Fruit fly (Drosophila melanogaster): Measurements from ENCODE around the gene CG15715.
A peak's percentile ranks its signal among the peaks of the same experiment; 100 is the strongest.

The CG15715 gene

dm6 chr3L:15826985-15827635 is 10.2 kb downstream of the CG15715 start:
- TF ChIP-seq CG10348 (GFP tag; IDR thresholded peaks at IDR 0.05) (no peak), CG12605 (GFP tag; IDR thresholded peaks at IDR 0.05) (peak; percentile 60; the same call in 1 of the 2 replicates), gl (tag; optimal IDR thresholded peaks at IDR 0.05) (peak; percentile 34), CG9948 (tag; optimal IDR thresholded peaks at IDR 0.05) (peak; percentile 87), EcR (GFP tag; optimal IDR thresholded peaks at IDR 0.05) (no peak), D1 (tag; optimal IDR thresholded peaks at IDR 0.05) (peak; percentile 95), CG17806 (tag; optimal IDR thresholded peaks at IDR 0.05) (peak; percentile 88), Pif1A (GFP tag; optimal IDR thresholded peaks at IDR 0.05) (peak; percentile 90), CG15710 (tag; optimal IDR thresholded peaks at IDR 0.05) (peak; percentile 92), CG8159 (tag; optimal IDR thresholded peaks at IDR 0.05) (peak; percentile 100), CG34367 (tag; optimal IDR thresholded peaks at IDR 0.05) (peak; percentile 82), Ets98B (GFP tag; IDR thresholded peaks at IDR 0.05) (peak; percentile 73), CG4496 (GFP tag; IDR thresholded peaks at IDR 0.05) (peak; percentile 75), CG32121 (GFP tag; IDR thresholded peaks at IDR 0.05) (peak; percentile 73), fd96Ca (GFP tag; IDR thresholded peaks at IDR 0.05) (no peak), Snoo (tag; optimal IDR thresholded peaks at IDR 0.05) (peak; percentile 88), Pif1B (GFP tag; optimal IDR thresholded peaks at IDR 0.05) (peak; percentile 87), CG13204 (GFP tag; optimal IDR thresholded peaks at IDR 0.05) (no peak), CG8301 (tag; optimal IDR thresholded peaks at IDR 0.05) (peak; percentile 86), CG14655 (GFP tag; optimal IDR thresholded peaks at IDR 0.05) (no peak), rn (GFP tag; IDR thresholded peaks at IDR 0.05) (no peak)

dm6 chr3L:15826347-15826984 is 10.8 kb downstream of the CG15715 start, which contains the start of the genes DCP2 and dbo:
Gene DCP2 (minus strand): TSS chr3L:15826423.
Gene dbo (plus strand): TSS chr3L:15826888.
- TF ChIP-seq D1 (tag; optimal IDR thresholded peaks at IDR 0.05) (no peak), CG34367 (tag; optimal IDR thresholded peaks at IDR 0.05) (no peak), CG4496 (GFP tag; IDR thresholded peaks at IDR 0.05) (peak; percentile 80), CG14655 (GFP tag; optimal IDR thresholded peaks at IDR 0.05) (peak; percentile 62), Snoo (tag; optimal IDR thresholded peaks at IDR 0.05) (peak; percentile 40), rn (GFP tag; IDR thresholded peaks at IDR 0.05) (peak; percentile 42; the same call in 1 of the 2 replicates), Pif1A (GFP tag; optimal IDR thresholded peaks at IDR 0.05) (peak; percentile 21), CG17806 (tag; optimal IDR thresholded peaks at IDR 0.05) (peak; percentile 22), CG15710 (tag; optimal IDR thresholded peaks at IDR 0.05) (peak; percentile 56), CG32121 (GFP tag; IDR thresholded peaks at IDR 0.05) (peak; percentile 65), CG8301 (tag; optimal IDR thresholded peaks at IDR 0.05) (peak; percentile 49), gl (tag; optimal IDR thresholded peaks at IDR 0.05) (no peak), CG12605 (GFP tag; IDR thresholded peaks at IDR 0.05) (peak; percentile 63), CG9948 (tag; optimal IDR thresholded peaks at IDR 0.05) (peak; percentile 49), CG13204 (GFP tag; optimal IDR thresholded peaks at IDR 0.05) (no peak), Ets98B (GFP tag; IDR thresholded peaks at IDR 0.05) (peak; percentile 69)

DNA sequence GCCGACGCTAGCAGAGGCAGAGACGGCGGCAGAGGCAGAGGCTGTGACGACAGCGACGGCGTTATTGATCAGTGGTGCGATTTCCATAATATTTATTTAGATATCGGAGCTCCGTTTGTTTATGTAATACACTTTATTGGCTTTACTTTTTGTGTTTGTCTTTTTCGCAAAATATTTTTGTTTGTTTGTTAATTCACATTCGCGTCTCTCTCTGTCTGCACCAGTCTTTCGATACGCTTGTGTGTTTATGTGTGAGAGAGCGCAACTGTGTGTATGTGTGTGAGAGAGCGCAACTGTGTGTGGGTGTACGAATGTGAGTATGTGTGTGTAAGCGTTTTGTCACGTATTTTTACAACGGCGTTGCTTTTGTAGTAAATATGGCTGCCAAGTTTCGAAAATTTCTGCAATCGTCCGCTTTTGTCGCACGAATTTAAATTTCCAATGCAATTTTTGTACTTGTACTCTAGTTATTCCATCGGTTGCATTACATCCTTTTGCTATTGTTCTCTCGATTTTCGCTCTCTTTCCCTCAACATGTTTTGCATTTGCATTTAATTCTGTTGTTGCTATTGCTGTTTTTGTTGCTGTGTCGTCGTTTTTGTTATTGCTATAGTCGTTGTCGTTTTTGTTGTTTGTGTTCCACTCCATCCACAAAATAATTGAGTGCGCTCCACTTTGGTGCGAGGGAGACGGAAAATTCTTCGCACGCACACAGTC is 11.6 kb downstream of the CG15715 start:
- TF ChIP-seq CG15710 (tag; optimal IDR thresholded peaks at IDR 0.05) (no peak), CG12605 (GFP tag; IDR thresholded peaks at IDR 0.05) (peak; percentile 74), CG34367 (tag; optimal IDR thresholded peaks at IDR 0.05) (no peak), D1 (tag; optimal IDR thresholded peaks at IDR 0.05) (no peak), Snoo (tag; optimal IDR thresholded peaks at IDR 0.05) (peak; percentile 45), CG32121 (GFP tag; IDR thresholded peaks at IDR 0.05) (peak; percentile 78), CG10348 (GFP tag; IDR thresholded peaks at IDR 0.05) (no peak), CG13204 (GFP tag; optimal IDR thresholded peaks at IDR 0.05) (no peak), Ets98B (GFP tag; IDR thresholded peaks at IDR 0.05) (peak; percentile 77), fd96Ca (GFP tag; IDR thresholded peaks at IDR 0.05) (peak; percentile 17; the same call in 1 of the 3 replicates), EcR (GFP tag; optimal IDR thresholded peaks at IDR 0.05) (peak; percentile 55), CG8301 (tag; optimal IDR thresholded peaks at IDR 0.05) (no peak), CG4496 (GFP tag; IDR thresholded peaks at IDR 0.05) (peak; percentile 62; the same call in 2 of the 3 replicates), Pif1B (GFP tag; optimal IDR thresholded peaks at IDR 0.05) (peak; percentile 38), CG8159 (tag; optimal IDR thresholded peaks at IDR 0.05) (peak; percentile 12), CG14655 (GFP tag; optimal IDR thresholded peaks at IDR 0.05) (peak; percentile 14), Pif1A (GFP tag; optimal IDR thresholded peaks at IDR 0.05) (peak; percentile 62)

dm6 chr3L:15824537-15824936 is 12.7 kb downstream of the CG15715 start:
- no peak for TF ChIP-seq CG8159 (tag; optimal IDR thresholded peaks at IDR 0.05)
- no peak for TF ChIP-seq CG17806 (tag; optimal IDR thresholded peaks at IDR 0.05)
- peak; percentile 77 for TF ChIP-seq CG32121 (GFP tag; IDR thresholded peaks at IDR 0.05)
- TF ChIP-seq CG4496 (GFP tag; IDR thresholded peaks at IDR 0.05) = peak; percentile 85
- TF ChIP-seq D1 (tag; optimal IDR thresholded peaks at IDR 0.05) = no peak
- no peak for TF ChIP-seq CG13204 (GFP tag; optimal IDR thresholded peaks at IDR 0.05)
- no peak for TF ChIP-seq CG15710 (tag; optimal IDR thresholded peaks at IDR 0.05)
- TF ChIP-seq EcR (GFP tag; optimal IDR thresholded peaks at IDR 0.05) = peak; percentile 98
- no peak for TF ChIP-seq Pif1A (GFP tag; optimal IDR thresholded peaks at IDR 0.05)
- TF ChIP-seq CG12605 (GFP tag; IDR thresholded peaks at IDR 0.05) = peak; percentile 52; the same call in 1 of the 2 replicates
- no peak for TF ChIP-seq Snoo (tag; optimal IDR thresholded peaks at IDR 0.05)
- peak; percentile 13 for TF ChIP-seq CG8301 (tag; optimal IDR thresholded peaks at IDR 0.05)
- no peak for TF ChIP-seq CG34367 (tag; optimal IDR thresholded peaks at IDR 0.05)
- no peak for TF ChIP-seq CG10348 (GFP tag; IDR thresholded peaks at IDR 0.05)
- no peak for TF ChIP-seq Pif1B (GFP tag; optimal IDR thresholded peaks at IDR 0.05)
- peak; percentile 70 for TF ChIP-seq Ets98B (GFP tag; IDR thresholded peaks at IDR 0.05)
- TF ChIP-seq rn (GFP tag; IDR thresholded peaks at IDR 0.05) = no peak
- peak; percentile 35 for TF ChIP-seq CG14655 (GFP tag; optimal IDR thresholded peaks at IDR 0.05)
- TF ChIP-seq CG9948 (tag; optimal IDR thresholded peaks at IDR 0.05) = no peak
- peak; percentile 50; the same call in 2 of the 3 replicates for TF ChIP-seq fd96Ca (GFP tag; IDR thresholded peaks at IDR 0.05)
- no peak for TF ChIP-seq gl (tag; optimal IDR thresholded peaks at IDR 0.05)
